Fruit fly (Drosophila melanogaster): ENCODE measurements around the gene CG1607.

Gene CG1607

DNA sequence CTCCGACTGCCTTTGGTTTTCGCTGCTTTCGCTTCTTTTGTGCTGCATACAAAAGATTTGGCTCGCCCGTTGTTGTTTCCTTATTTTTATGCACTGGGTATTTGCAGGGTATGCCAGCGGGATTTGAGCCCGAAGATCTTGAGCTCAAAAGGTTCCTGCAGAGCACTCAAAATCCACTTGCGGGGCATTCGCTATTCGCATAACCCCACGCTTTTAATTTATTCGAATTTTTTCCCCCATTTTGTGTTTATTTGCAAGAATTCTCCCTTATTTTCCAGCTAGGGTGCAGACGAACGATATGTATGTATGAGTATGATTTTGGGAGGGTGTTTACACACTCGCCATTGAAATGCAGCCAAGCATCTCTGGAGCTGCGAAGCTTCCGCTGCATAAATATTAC lies 40.1 kb downstream of the CG1607 start (continued):
- TF ChIP-seq CG8632 (GFP tag; optimal IDR thresholded peaks at IDR 0.05) (peak; percentile 26), Lpt (GFP tag; optimal IDR thresholded peaks at IDR 0.05) (no peak), esn (GFP tag; optimal IDR thresholded peaks at IDR 0.05) (peak; percentile 44), dac (GFP tag; optimal IDR thresholded peaks at IDR 0.05) (no peak), spab (GFP tag; optimal IDR thresholded peaks at IDR 0.05) (no peak), CG6276 (GFP tag; optimal IDR thresholded peaks at IDR 0.05) (no peak), Smox (GFP tag; optimal IDR thresholded peaks at IDR 0.05) (peak; percentile 23), CG6792 (GFP tag; optimal IDR thresholded peaks at IDR 0.05) (peak; percentile 30), CG7368 (GFP tag; optimal IDR thresholded peaks at IDR 0.05) (no peak), OdsH (GFP tag; optimal IDR thresholded peaks at IDR 0.05) (peak; percentile 20), Eip78C (GFP tag) (peak; percentile 74), CG32006 (GFP tag; optimal IDR thresholded peaks at IDR 0.05) (no peak), Eip93F (GFP tag; optimal IDR thresholded peaks at IDR 0.05) (no peak), Met (GFP tag; optimal IDR thresholded peaks at IDR 0.05) (peak; percentile 57), Hr4 (GFP tag; optimal IDR thresholded peaks at IDR 0.05) (no peak), CG11762 (GFP tag; optimal IDR thresholded peaks at IDR 0.05; ENCODE audit: insufficient read depth) (no peak), CG8119 (GFP tag; IDR thresholded peaks at IDR 0.05) (no peak), pdm3 (GFP tag; optimal IDR thresholded peaks at IDR 0.05) (peak; percentile 4), CG1621 (tag; optimal IDR thresholded peaks at IDR 0.05) (no peak), CG6854 (GFP tag; optimal IDR thresholded peaks at IDR 0.05) (no peak), svp (GFP tag) (peak; percentile 26), CG10631 (GFP tag; optimal IDR thresholded peaks at IDR 0.05) (no peak), Hr39 (GFP tag; optimal IDR thresholded peaks at IDR 0.05) (peak; percentile 15), CG6163 (GFP tag; IDR thresholded peaks at IDR 0.05) (no peak), fd59A (GFP tag; optimal IDR thresholded peaks at IDR 0.05) (no peak)

dm6 chr3R:31424427-31424826 lies 42.5 kb downstream of the CG1607 start:
- no peak for TF ChIP-seq CG7368 (GFP tag; optimal IDR thresholded peaks at IDR 0.05)
- TF ChIP-seq Ets96B (tag; optimal IDR thresholded peaks at IDR 0.05) = peak; percentile 47
- TF ChIP-seq Eip78C (GFP tag) = peak; percentile 78
- peak; percentile 68 for TF ChIP-seq cyc (GFP tag; optimal IDR thresholded peaks at IDR 0.05)
- TF ChIP-seq CG15336 (GFP tag; IDR thresholded peaks at IDR 0.05) = peak; percentile 50; the same call in 1 of the 2 replicates
- TF ChIP-seq achi (GFP tag; optimal IDR thresholded peaks at IDR 0.05) = peak; percentile 40
- TF ChIP-seq esn (GFP tag; optimal IDR thresholded peaks at IDR 0.05) = peak; percentile 44
- no peak for TF ChIP-seq CG8319 (GFP tag; optimal IDR thresholded peaks at IDR 0.05)
- peak; percentile 43 for TF ChIP-seq OdsH (GFP tag; optimal IDR thresholded peaks at IDR 0.05)
- TF ChIP-seq Sox14 (GFP tag; optimal IDR thresholded peaks at IDR 0.05) = peak; percentile 62
- TF ChIP-seq Hr38 (GFP tag; optimal IDR thresholded peaks at IDR 0.05) = no peak
- TF ChIP-seq Ets21C (GFP tag; optimal IDR thresholded peaks at IDR 0.05) = peak; percentile 27
- no peak for TF ChIP-seq fd85E (GFP tag; optimal IDR thresholded peaks at IDR 0.05)
- TF ChIP-seq Hr4 (GFP tag; optimal IDR thresholded peaks at IDR 0.05) = peak; percentile 57
- TF ChIP-seq CG1621 (tag; optimal IDR thresholded peaks at IDR 0.05) = no peak
- peak; percentile 42 for TF ChIP-seq CG3919 (GFP tag; optimal IDR thresholded peaks at IDR 0.05)
- TF ChIP-seq CG10631 (GFP tag; optimal IDR thresholded peaks at IDR 0.05) = no peak
- peak; percentile 41 for TF ChIP-seq CG10669 (GFP tag; optimal IDR thresholded peaks at IDR 0.05)
- peak; percentile 72 for TF ChIP-seq CG32006 (GFP tag; optimal IDR thresholded peaks at IDR 0.05)
- peak; percentile 7 for TF ChIP-seq fd59A (GFP tag; optimal IDR thresholded peaks at IDR 0.05)
- peak; percentile 57 for TF ChIP-seq Smox (GFP tag; optimal IDR thresholded peaks at IDR 0.05)
- TF ChIP-seq ss (GFP tag; optimal IDR thresholded peaks at IDR 0.05) = peak in 1 of 2 experiments; percentile 32
- TF ChIP-seq salr (GFP tag; optimal IDR thresholded peaks at IDR 0.05) = peak in 1 of 2 experiments; percentile 23
- TF ChIP-seq Hr39 (GFP tag; optimal IDR thresholded peaks at IDR 0.05) = peak; percentile 76
- no peak for TF ChIP-seq dac (GFP tag; optimal IDR thresholded peaks at IDR 0.05)
- TF ChIP-seq eg (GFP tag; IDR thresholded peaks at IDR 0.05) = peak; percentile 51; the same call in 1 of the 3 replicates
- TF ChIP-seq CG6792 (GFP tag; optimal IDR thresholded peaks at IDR 0.05) = no peak
- peak; percentile 3 for TF ChIP-seq spab (GFP tag; optimal IDR thresholded peaks at IDR 0.05)
- TF ChIP-seq CG8632 (GFP tag; optimal IDR thresholded peaks at IDR 0.05) = peak; percentile 22
- TF ChIP-seq Sox15 (GFP tag; optimal IDR thresholded peaks at IDR 0.05) = peak; percentile 23
- peak; percentile 58 for TF ChIP-seq Met (GFP tag; optimal IDR thresholded peaks at IDR 0.05)
- peak; percentile 49 for TF ChIP-seq CG3032 (tag; optimal IDR thresholded peaks at IDR 0.05)
- peak; percentile 69 for TF ChIP-seq Sox102F (GFP tag; optimal IDR thresholded peaks at IDR 0.05)
- TF ChIP-seq dsx (GFP tag; optimal IDR thresholded peaks at IDR 0.05; ENCODE audit: poor library complexity, severe bottlenecking) = peak; percentile 38
- no peak for TF ChIP-seq CG11762 (GFP tag; optimal IDR thresholded peaks at IDR 0.05; ENCODE audit: insufficient read depth)
- peak; percentile 22 for TF ChIP-seq CG4318 (GFP tag; optimal IDR thresholded peaks at IDR 0.05)
- TF ChIP-seq CG11902 (GFP tag; optimal IDR thresholded peaks at IDR 0.05) = peak; percentile 41
- TF ChIP-seq CG6276 (GFP tag; optimal IDR thresholded peaks at IDR 0.05) = no peak
- peak; percentile 77 for TF ChIP-seq CG6163 (GFP tag; IDR thresholded peaks at IDR 0.05)
- TF ChIP-seq topi (GFP tag; optimal IDR thresholded peaks at IDR 0.05) = peak; percentile 60
- peak; percentile 20 for TF ChIP-seq lz (GFP tag; optimal IDR thresholded peaks at IDR 0.05)
- peak; percentile 79 for TF ChIP-seq svp (GFP tag)

All from whole organism, prepupa.